Fruit fly (Drosophila melanogaster) whole organism, embryonic: ENCODE data around the gene CG32225.

Experiments
- CG10565 ChIP-seq: fragments of 200-800 bp; sonication (Bioruptor generic); optimal IDR thresholded peaks from 3 replicates; lab custom pipeline; 2016; ENCODE audit warnings: missing biosample characterization, mild to moderate bottlenecking, missing genetic modification characterization
- CG11696 ChIP-seq: fragments of 200-800 bp; sonication (Bioruptor generic); IDR thresholded peaks from 2 replicates; pipeline ENCODE4 v1.3.6; 2022; ENCODE audit warnings: missing biosample characterization, missing genetic modification characterization
- CG13296 ChIP-seq: fragments of 200-800 bp; sonication (Bioruptor generic); optimal IDR thresholded peaks from 3 replicates; lab custom pipeline; 2018; ENCODE audit warnings: missing biosample characterization, mild to moderate bottlenecking, missing genetic modification characterization
- CG17359 ChIP-seq: fragments of 200-800 bp; sonication (Bioruptor generic); optimal IDR thresholded peaks from 3 replicates; lab custom pipeline; 2018; ENCODE audit warnings: missing biosample characterization, mild to moderate bottlenecking, missing genetic modification characterization, moderate library complexity
- CG18599 ChIP-seq: fragments of 200-800 bp; sonication (Bioruptor generic); optimal IDR thresholded peaks from 3 replicates; lab custom pipeline; 2017; ENCODE audit warnings: missing biosample characterization, missing genetic modification characterization, mild to moderate bottlenecking, moderate library complexity, missing genetic modification reagents
- CG31224 ChIP-seq: fragments of 200-800 bp; sonication (Bioruptor generic); IDR thresholded peaks from 2 replicates; pipeline ENCODE4 v1.3.6; 2022; ENCODE audit warnings: missing biosample characterization, missing genetic modification characterization
- CG4360 ChIP-seq: fragments of 200-800 bp; sonication (Bioruptor generic); IDR thresholded peaks from 2 replicates; pipeline ENCODE4 v1.3.6; 2022; ENCODE audit warnings: missing biosample characterization, missing genetic modification characterization
- CG4707 ChIP-seq: fragments of 200-800 bp; sonication (Bioruptor generic); optimal IDR thresholded peaks from 2 replicates; lab custom pipeline; 2018; ENCODE audit warnings: missing biosample characterization, mild to moderate bottlenecking, missing genetic modification characterization, moderate library complexity
- CG7271 ChIP-seq: fragments of 200-800 bp; sonication (Bioruptor generic); optimal IDR thresholded peaks from 2 replicates; lab custom pipeline; 2018; ENCODE audit warnings: missing biosample characterization, mild to moderate bottlenecking, missing genetic modification characterization, moderate library complexity
- CG7987 ChIP-seq: fragments of 200-800 bp; sonication (Bioruptor generic); optimal IDR thresholded peaks from 2 replicates; lab custom pipeline; 2018; ENCODE audit warnings: missing biosample characterization, mild to moderate bottlenecking, missing genetic modification characterization, moderate library complexity
- CG8089 ChIP-seq: fragments of 200-800 bp; sonication (Bioruptor generic); optimal IDR thresholded peaks from 3 replicates; lab custom pipeline; 2016; ENCODE audit warnings: missing biosample characterization, missing genetic modification characterization
- CG9797 ChIP-seq: fragments of 200-800 bp; sonication (Bioruptor generic); optimal IDR thresholded peaks from 3 replicates; lab custom pipeline; 2018; ENCODE audit warnings: missing biosample characterization, mild to moderate bottlenecking, missing genetic modification characterization
- CG9932 ChIP-seq: fragments of 200-800 bp; sonication (Bioruptor generic); IDR thresholded peaks from 2 replicates; pipeline ENCODE4 v1.3.6; 2022; ENCODE audit warnings: missing biosample characterization, missing genetic modification characterization
- CHES-1-like ChIP-seq: fragments of 200-800 bp; sonication (Bioruptor generic); optimal IDR thresholded peaks from 2 replicates; lab custom pipeline; 2016; ENCODE audit warnings: missing biosample characterization, missing genetic modification characterization
- CTCF ChIP-seq: fragments of 200-800 bp; sonication (Bioruptor generic); optimal IDR thresholded peaks from 2 replicates; lab custom pipeline; 2017; ENCODE audit warnings: missing biosample characterization, mild to moderate bottlenecking, missing genetic modification characterization, moderate library complexity
- CoRest ChIP-seq: fragments of 200-800 bp; sonication (Bioruptor generic); optimal IDR thresholded peaks from 3 replicates; lab custom pipeline; 2018; ENCODE audit warnings: missing biosample characterization, mild to moderate bottlenecking, missing genetic modification characterization, moderate library complexity
- Dip3 ChIP-seq: fragments of 200-800 bp; sonication (Bioruptor generic); optimal IDR thresholded peaks from 3 replicates; lab custom pipeline; 2016; ENCODE audit warnings: missing biosample characterization, missing genetic modification characterization
- Doc3 ChIP-seq: fragments of 200-800 bp; sonication (Bioruptor generic); IDR thresholded peaks from 3 replicates; pipeline ENCODE4 v1.3.6; 2022; ENCODE audit warnings: missing biosample characterization, missing genetic modification characterization; ENCODE audit not compliant: partially characterized antibody
- H2.0 ChIP-seq: fragments of 200-800 bp; sonication (Bioruptor generic); IDR thresholded peaks from 2 replicates; pipeline ENCODE4 v1.3.6; 2022; ENCODE audit warnings: missing biosample characterization, missing genetic modification characterization
- HLH54F ChIP-seq: fragments of 200-800 bp; sonication (Bioruptor generic); optimal IDR thresholded peaks from 3 replicates; lab custom pipeline; 2016; ENCODE audit warnings: missing biosample characterization, missing genetic modification characterization
- Lim3 ChIP-seq: fragments of 200-800 bp; sonication (Bioruptor generic); IDR thresholded peaks from 2 replicates; pipeline ENCODE4 v1.3.6; 2022; ENCODE audit warnings: missing biosample characterization, missing genetic modification characterization
- Mad ChIP-seq: fragments of 200-800 bp; sonication (Bioruptor generic); optimal IDR thresholded peaks from 2 replicates; lab custom pipeline; 2016; ENCODE audit warnings: missing biosample characterization, missing genetic modification characterization
- Med ChIP-seq: fragments of 200-800 bp; sonication (Bioruptor generic); peaks from one replicate; lab custom pipeline; 2016; ENCODE audit warnings: missing biosample characterization, missing genetic modification characterization, mild to moderate bottlenecking, inconsistent platforms, moderate library complexity
- NC2β ChIP-seq: fragments of 200-800 bp; sonication (Bioruptor generic); optimal IDR thresholded peaks from 2 replicates; lab custom pipeline; 2016; ENCODE audit warnings: missing biosample characterization, missing genetic modification characterization
- NFAT ChIP-seq: fragments of 200-800 bp; sonication (Bioruptor generic); IDR thresholded peaks from 2 replicates; pipeline ENCODE4 v1.3.6; 2022; ENCODE audit warnings: missing biosample characterization, missing genetic modification characterization
- Oli ChIP-seq: fragments of 200-800 bp; sonication (Bioruptor generic); optimal IDR thresholded peaks from 2 replicates; lab custom pipeline; 2018; ENCODE audit warnings: missing biosample characterization, mild to moderate bottlenecking, missing genetic modification characterization, moderate library complexity
- Sox100B ChIP-seq: fragments of 200-800 bp; sonication (Bioruptor generic); optimal IDR thresholded peaks from 3 replicates; lab custom pipeline; 2018; ENCODE audit warnings: missing biosample characterization, mild to moderate bottlenecking, missing genetic modification characterization
- Sry-δ ChIP-seq: fragments of 200-800 bp; sonication (Bioruptor generic); optimal IDR thresholded peaks from 2 replicates; lab custom pipeline; 2016; ENCODE audit warnings: missing biosample characterization, missing genetic modification characterization
- Taf1 ChIP-seq: fragments of 200-800 bp; sonication (Bioruptor generic); IDR thresholded peaks from 2 replicates; pipeline ENCODE4 v1.3.6; 2022; ENCODE audit warnings: missing biosample characterization, missing genetic modification characterization
- Trl ChIP-seq, 3 experiments: fragments of >200 bp in 2 of 3; fragments of 200-800 bp in 1 of 3; sonication (Bioruptor generic) in 1 of 3; optimal IDR thresholded peaks; 2 replicates in 1 of 3; 3 replicates in 2 of 3; lab custom pipeline; 2016 to 2017; ENCODE audit warnings: missing biosample characterization in 1 of 3, missing genetic modification characterization in 1 of 3
- Xrp1 ChIP-seq: fragments of 200-800 bp; sonication (Bioruptor generic); IDR thresholded peaks from 2 replicates; pipeline ENCODE4 v1.3.6; 2022; ENCODE audit warnings: missing biosample characterization, missing genetic modification characterization
- amos ChIP-seq: fragments of 200-800 bp; sonication (Bioruptor generic); IDR thresholded peaks from 2 replicates; pipeline ENCODE4 v1.3.6; 2022; ENCODE audit warnings: missing biosample characterization, missing genetic modification characterization; ENCODE audit not compliant: partially characterized antibody
- ase ChIP-seq: fragments of 200-800 bp; sonication (Bioruptor generic); IDR thresholded peaks from 3 replicates; pipeline ENCODE4 v1.3.6; 2022; ENCODE audit warnings: missing biosample characterization, missing genetic modification characterization
- bsh ChIP-seq, 2 experiments: fragments of 200-800 bp; sonication (Bioruptor generic); optimal IDR thresholded peaks; 2 replicates each; lab custom pipeline; 2017 to 2018; ENCODE audit warnings: mild to moderate bottlenecking in 2 of 2, missing biosample characterization in 2 of 2, missing genetic modification characterization in 2 of 2, moderate library complexity in 1 of 2
- cas ChIP-seq: fragments of 200-800 bp; sonication (Bioruptor generic); IDR thresholded peaks from 2 replicates; pipeline ENCODE4 v1.3.6; 2022; ENCODE audit warnings: missing biosample characterization, missing genetic modification characterization
- chif ChIP-seq, 2 experiments: fragments of 200-800 bp; sonication (Bioruptor generic); optimal IDR thresholded peaks; 3 replicates each; lab custom pipeline; 2016; ENCODE audit warnings: missing biosample characterization in 2 of 2, missing genetic modification characterization in 2 of 2
- danr ChIP-seq: fragments of 200-800 bp; sonication (Bioruptor generic); IDR thresholded peaks from 2 replicates; pipeline ENCODE4 v1.3.6; 2022; ENCODE audit warnings: missing biosample characterization, missing genetic modification characterization
- eve ChIP-seq, 2 experiments: fragments of >200 bp; optimal IDR thresholded peaks; 2 replicates each; lab custom pipeline; 2017; ENCODE audit warnings: missing biosample characterization in 2 of 2, missing genetic modification characterization in 2 of 2
- eyg ChIP-seq: fragments of 200-800 bp; sonication (Bioruptor generic); optimal IDR thresholded peaks from 3 replicates; lab custom pipeline; 2016; ENCODE audit warnings: missing biosample characterization, missing genetic modification characterization
- fd3F ChIP-seq: fragments of 200-800 bp; sonication (Bioruptor generic); optimal IDR thresholded peaks from 2 replicates; lab custom pipeline; 2018; ENCODE audit warnings: missing biosample characterization, mild to moderate bottlenecking, missing genetic modification characterization, moderate library complexity
- ftz-f1 ChIP-seq: fragments of 200-800 bp; sonication (Bioruptor generic); optimal IDR thresholded peaks from 2 replicates; lab custom pipeline; 2016; ENCODE audit warnings: missing biosample characterization, missing genetic modification characterization
- gem ChIP-seq: fragments of 200-800 bp; sonication (Bioruptor generic); optimal IDR thresholded peaks from 2 replicates; lab custom pipeline; 2019; ENCODE audit warnings: missing biosample characterization, mild to moderate bottlenecking, missing genetic modification characterization, moderate library complexity
- ham ChIP-seq: fragments of 200-800 bp; sonication (Bioruptor generic); IDR thresholded peaks from 2 replicates; pipeline ENCODE4 v1.3.6; 2022; ENCODE audit warnings: missing biosample characterization, missing genetic modification characterization
- hkb ChIP-seq, 2 experiments: fragments of 200-800 bp in 1 of 2; fragments of >200 bp in 1 of 2; sonication (Bioruptor generic) in 1 of 2; IDR thresholded peaks in 1 of 2; optimal IDR thresholded peaks in 1 of 2; 2 replicates each; pipeline versions ENCODE4 v1.3.6 to Lab custom; 2017 to 2022; ENCODE audit warnings: missing biosample characterization in 1 of 2, missing genetic modification characterization in 1 of 2
- pfk ChIP-seq: fragments of 200-800 bp; sonication (Bioruptor generic); optimal IDR thresholded peaks from 2 replicates; lab custom pipeline; 2018; ENCODE audit warnings: missing biosample characterization, mild to moderate bottlenecking, missing genetic modification characterization, moderate library complexity
- schlank ChIP-seq: fragments of 200-800 bp; sonication (Bioruptor generic); optimal IDR thresholded peaks from 2 replicates; lab custom pipeline; 2018; ENCODE audit warnings: missing biosample characterization, mild to moderate bottlenecking, missing genetic modification characterization
- sens ChIP-seq: fragments of 200-800 bp; sonication (Bioruptor generic); peaks from one replicate; lab custom pipeline; 2016; ENCODE audit warnings: missing biosample characterization, missing genetic modification characterization

CG32225 gene

DNA sequence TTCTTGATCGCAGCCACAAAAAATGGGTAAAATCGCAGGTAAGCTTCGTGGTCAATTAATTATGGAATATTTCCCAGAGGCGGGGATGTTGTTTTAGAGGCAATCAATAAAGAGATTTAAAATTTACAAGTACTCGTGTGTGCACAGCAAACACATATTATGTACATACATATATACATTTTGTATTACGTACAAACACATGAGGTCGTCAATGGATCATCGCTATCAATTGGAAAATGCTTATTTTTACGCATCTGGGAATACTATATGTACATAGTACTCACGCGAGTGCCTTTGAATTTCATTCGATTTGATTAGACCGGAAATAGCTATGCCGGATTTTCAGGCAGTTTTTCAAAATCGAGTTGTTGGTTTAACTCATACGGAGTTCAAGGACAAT, 11.7 kb upstream of the CG32225 start:
- no peak for TF ChIP-seq CG18599 (GFP tag; lab: Kevin White, UChicago)
- no peak for TF ChIP-seq HLH54F (GFP tag; lab: Kevin White, UChicago)
- no peak for TF ChIP-seq CG11696 (GFP tag; lab: Robert Waterston, UW)
- peak; percentile 0 for TF ChIP-seq Med (GFP tag; lab: Kevin White, UChicago)
- TF ChIP-seq bsh (GFP tag; optimal IDR thresholded peaks at IDR 0.05; lab: Kevin White, UChicago) = peak in 1 of 2 experiments; percentile 21
- TF ChIP-seq CG13296 (GFP tag; lab: Kevin White, UChicago) = no peak
- no peak for TF ChIP-seq CHES-1-like (GFP tag; lab: Kevin White, UChicago)
- no peak for TF ChIP-seq CG10565 (GFP tag; lab: Kevin White, UChicago)
- TF ChIP-seq eve (GFP tag; optimal IDR thresholded peaks at IDR 0.05; lab: Kevin White, UChicago) = peak in 1 of 2 experiments; percentile 59
- TF ChIP-seq CG8089 (GFP tag; lab: Kevin White, UChicago) = no peak
- TF ChIP-seq CG31224 (GFP tag; lab: Robert Waterston, UW) = no peak
- no peak for TF ChIP-seq CG17359
- TF ChIP-seq CG4360 = no peak
- no peak for TF ChIP-seq CTCF (GFP tag; lab: Kevin White, UChicago)
- TF ChIP-seq Mad (GFP tag; lab: Kevin White, UChicago) = no peak
- TF ChIP-seq CG9797 (GFP tag; lab: Kevin White, UChicago) = no peak
- TF ChIP-seq ftz-f1 = no peak
- TF ChIP-seq NFAT (GFP tag; lab: Robert Waterston, UW) = no peak
- no peak for TF ChIP-seq Trl (optimal IDR thresholded peaks at IDR 0.05; lab: Kevin White, UChicago)
- no peak for TF ChIP-seq Trl (GFP tag; optimal IDR thresholded peaks at IDR 0.05; lab: Kevin White, UChicago)
- no peak for TF ChIP-seq CG7987 (GFP tag; lab: Kevin White, UChicago)
- TF ChIP-seq gem (tag; lab: Kevin White, UChicago) = no peak
- TF ChIP-seq CG7271 (tag; lab: Kevin White, UChicago) = no peak
- no peak for TF ChIP-seq Dip3
- no peak for TF ChIP-seq Sry-δ (GFP tag; lab: Kevin White, UChicago)
- TF ChIP-seq Sox100B = no peak
- no peak for TF ChIP-seq hkb (optimal IDR thresholded peaks at IDR 0.05; lab: Kevin White, UChicago)
- 0 out of 2 replicates have a peak, but pooled peaks have one; percentile 11 for TF ChIP-seq hkb (GFP tag; IDR thresholded peaks at IDR 0.05; lab: Robert Waterston, UW)
- no peak for TF ChIP-seq NC2β
- TF ChIP-seq chif (GFP tag; optimal IDR thresholded peaks at IDR 0.05; lab: Kevin White, UChicago) = no peak
- no peak for TF ChIP-seq schlank (tag; lab: Kevin White, UChicago)
- no peak for TF ChIP-seq CG9932 (GFP tag; lab: Robert Waterston, UW)
- no peak for TF ChIP-seq pfk (GFP tag; lab: Kevin White, UChicago)
- no peak for TF ChIP-seq CG4707 (GFP tag; lab: Kevin White, UChicago)
- TF ChIP-seq ham (GFP tag; lab: Robert Waterston, UW) = no peak
- 0 out of 2 replicates have a peak, but pooled peaks have one; percentile 10 for TF ChIP-seq Xrp1 (GFP tag; lab: Robert Waterston, UW)
- no peak for TF ChIP-seq Doc3 (GFP tag; lab: Robert Waterston, UW)
- peak; percentile 83 for TF ChIP-seq sens
- TF ChIP-seq danr (GFP tag; lab: Robert Waterston, UW) = no peak
- TF ChIP-seq amos (GFP tag; lab: Robert Waterston, UW) = no peak
- no peak for TF ChIP-seq Oli
- TF ChIP-seq Lim3 = no peak
- TF ChIP-seq Taf1 (GFP tag; lab: Robert Waterston, UW) = no peak
- TF ChIP-seq fd3F (GFP tag; lab: Kevin White, UChicago) = peak; percentile 8
- TF ChIP-seq ase (GFP tag; lab: Robert Waterston, UW) = no peak
- no peak for TF ChIP-seq CoRest
- TF ChIP-seq eyg (GFP tag; lab: Kevin White, UChicago) = no peak
- TF ChIP-seq H2.0 (GFP tag; lab: Robert Waterston, UW) = no peak
- no peak for TF ChIP-seq cas (GFP tag; lab: Robert Waterston, UW)
